Fruit fly (Drosophila melanogaster) whole organism: ENCODE results near the gene ssp.

Source experiments
- Dll ChIP-seq: fragments of >200 bp; optimal IDR thresholded peaks from 2 replicates; lab custom pipeline; 2017
- EcR ChIP-seq, 2 experiments: fragments of >200 bp; optimal IDR thresholded peaks; 2 replicates each; lab custom pipeline; 2017; ENCODE audit warnings: missing biosample characterization in 2 of 2, missing genetic modification characterization in 2 of 2, missing genetic modification reagents in 2 of 2
- psq ChIP-seq: fragments of >200 bp; optimal IDR thresholded peaks from 2 replicates; lab custom pipeline; 2017

DNA sequence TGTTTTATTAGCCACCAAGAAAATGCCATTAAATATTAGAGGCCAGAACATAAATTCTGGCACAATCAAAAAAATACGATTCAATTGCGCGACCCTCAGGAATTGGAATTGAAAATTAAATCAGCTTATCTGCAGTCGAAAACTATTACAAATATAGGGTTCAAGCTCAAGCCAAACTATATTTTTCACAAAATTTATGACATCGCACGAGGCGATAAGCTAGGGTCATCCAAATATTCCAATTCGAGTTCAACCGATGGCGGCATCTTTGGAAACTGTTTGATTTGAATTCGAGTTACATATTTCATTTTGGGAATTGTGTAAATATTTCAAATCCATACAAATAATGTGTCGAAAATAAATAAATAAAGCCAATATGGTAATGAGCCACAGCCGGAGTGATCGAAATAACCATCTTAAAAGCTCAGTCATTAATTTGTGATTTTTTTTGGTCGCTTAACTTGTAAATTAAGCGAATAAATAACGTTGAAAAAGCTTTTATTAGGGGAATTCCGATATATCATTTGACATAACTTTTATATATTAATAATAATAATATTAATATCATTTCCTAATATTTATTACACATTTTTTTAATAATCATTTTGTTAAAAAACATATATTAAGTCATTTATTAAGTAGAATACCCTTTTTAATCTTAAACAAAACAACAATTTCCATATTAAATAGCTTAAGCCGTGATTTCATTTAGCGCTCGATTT is 32.9 kb upstream of the ssp start:
- TF ChIP-seq Dll: no peak
- TF ChIP-seq psq (lab: Kevin White, UChicago): no peak
- no peak for TF ChIP-seq EcR (GFP tag; optimal IDR thresholded peaks at IDR 0.05; lab: Kevin White, UChicago)
